Fruit fly (Drosophila melanogaster) whole organism, embryonic: ENCODE data around the gene Top3beta.

Experiments
- Atf6 ChIP-seq: fragments of 200-800 bp; sonication (Bioruptor generic); IDR thresholded peaks from 2 replicates; pipeline ENCODE4 v1.3.6; 2022; ENCODE audit warnings: missing biosample characterization, missing genetic modification characterization
- B-H1 ChIP-seq: fragments of 200-800 bp; sonication (Bioruptor generic); IDR thresholded peaks from 3 replicates; pipeline ENCODE4 v1.3.6; 2022; ENCODE audit warnings: missing biosample characterization, missing genetic modification characterization
- Bdp1 ChIP-seq: fragments of 200-800 bp; sonication (Bioruptor generic); optimal IDR thresholded peaks from 3 replicates; lab custom pipeline; 2016; ENCODE audit warnings: missing biosample characterization, missing genetic modification characterization
- CG10147 ChIP-seq: fragments of 200-800 bp; sonication (Bioruptor generic); optimal IDR thresholded peaks from 2 replicates; lab custom pipeline; 2019; ENCODE audit warnings: missing biosample characterization, mild to moderate bottlenecking, missing genetic modification characterization, moderate library complexity
- CG12219 ChIP-seq: fragments of 200-800 bp; sonication (Bioruptor generic); optimal IDR thresholded peaks from 3 replicates; lab custom pipeline; 2018; ENCODE audit warnings: missing biosample characterization, mild to moderate bottlenecking, missing genetic modification characterization
- CG13287 ChIP-seq: fragments of 200-800 bp; sonication (Bioruptor generic); IDR thresholded peaks from 2 replicates; pipeline ENCODE4 v1.3.6; 2022; ENCODE audit warnings: missing biosample characterization, missing genetic modification characterization; ENCODE audit not compliant: partially characterized antibody
- CG15601 ChIP-seq: fragments of 200-800 bp; sonication (Bioruptor generic); optimal IDR thresholded peaks from 3 replicates; lab custom pipeline; 2019; ENCODE audit warnings: missing biosample characterization, mild to moderate bottlenecking, missing genetic modification characterization, moderate library complexity
- CG17328 ChIP-seq: fragments of 200-800 bp; sonication (Bioruptor generic); IDR thresholded peaks from 2 replicates; pipeline ENCODE4 v1.3.6; 2022; ENCODE audit warnings: missing biosample characterization, missing genetic modification characterization
- CG18476 ChIP-seq: fragments of 200-800 bp; sonication (Bioruptor generic); optimal IDR thresholded peaks from 2 replicates; lab custom pipeline; 2016; ENCODE audit warnings: missing biosample characterization, mild to moderate bottlenecking, missing genetic modification characterization
- CG18619 ChIP-seq: fragments of 200-800 bp; sonication (Bioruptor generic); optimal IDR thresholded peaks from 3 replicates; lab custom pipeline; 2017; ENCODE audit warnings: missing biosample characterization, mild to moderate bottlenecking, missing genetic modification characterization
- CG2116 ChIP-seq: fragments of 200-800 bp; sonication (Bioruptor generic); optimal IDR thresholded peaks from 3 replicates; lab custom pipeline; 2018; ENCODE audit warnings: missing biosample characterization, mild to moderate bottlenecking, missing genetic modification characterization
- CG2120 ChIP-seq: fragments of 200-800 bp; sonication (Bioruptor generic); optimal IDR thresholded peaks from 3 replicates; lab custom pipeline; 2016; ENCODE audit warnings: missing biosample characterization, missing genetic modification characterization
- CG2129 ChIP-seq: fragments of 200-800 bp; sonication (Bioruptor generic); IDR thresholded peaks from 2 replicates; pipeline ENCODE4 v1.3.6; 2022; ENCODE audit warnings: missing biosample characterization, missing genetic modification characterization; ENCODE audit not compliant: partially characterized antibody
- CG2712 ChIP-seq: fragments of 200-800 bp; optimal IDR thresholded peaks from 3 replicates; lab custom pipeline; 2019; ENCODE audit warnings: missing biosample characterization, mild to moderate bottlenecking, missing genetic modification characterization, moderate library complexity
- CG2875 ChIP-seq: fragments of 200-800 bp; sonication (Bioruptor generic); optimal IDR thresholded peaks from 2 replicates; lab custom pipeline; 2017; ENCODE audit warnings: missing biosample characterization, mild to moderate bottlenecking, missing genetic modification characterization, missing genetic modification reagents
- CG3065 ChIP-seq: fragments of 200-800 bp; sonication (Bioruptor generic); optimal IDR thresholded peaks from 2 replicates; lab custom pipeline; 2016; ENCODE audit warnings: missing biosample characterization, missing genetic modification characterization
- CG32767 ChIP-seq: fragments of 200-800 bp; sonication (Bioruptor generic); IDR thresholded peaks from 2 replicates; pipeline ENCODE4 v1.3.6; 2022; ENCODE audit warnings: missing biosample characterization, missing genetic modification characterization
- CG33213 ChIP-seq: fragments of 200-800 bp; sonication (Bioruptor generic); optimal IDR thresholded peaks from 3 replicates; lab custom pipeline; 2016; ENCODE audit warnings: missing biosample characterization, missing genetic modification characterization
- CG4360 ChIP-seq: fragments of 200-800 bp; sonication (Bioruptor generic); IDR thresholded peaks from 2 replicates; pipeline ENCODE4 v1.3.6; 2022; ENCODE audit warnings: missing biosample characterization, missing genetic modification characterization
- CG4404 ChIP-seq: fragments of 200-800 bp; sonication (Bioruptor generic); IDR thresholded peaks from 2 replicates; pipeline ENCODE4 v1.3.6; 2022; ENCODE audit warnings: missing biosample characterization, missing genetic modification characterization
- CG4707 ChIP-seq: fragments of 200-800 bp; sonication (Bioruptor generic); optimal IDR thresholded peaks from 2 replicates; lab custom pipeline; 2018; ENCODE audit warnings: missing biosample characterization, mild to moderate bottlenecking, missing genetic modification characterization, moderate library complexity
- CG6689 ChIP-seq: fragments of 200-800 bp; sonication (Bioruptor generic); IDR thresholded peaks from 2 replicates; pipeline ENCODE4 v1.3.6; 2022; ENCODE audit warnings: missing biosample characterization, missing genetic modification characterization
- CG8359 ChIP-seq: fragments of 200-800 bp; sonication (Bioruptor generic); optimal IDR thresholded peaks from 2 replicates; lab custom pipeline; 2017; ENCODE audit warnings: missing biosample characterization, mild to moderate bottlenecking, missing genetic modification characterization, borderline replicate concordance
- Fer1 ChIP-seq: fragments of 200-800 bp; sonication (Bioruptor generic); optimal IDR thresholded peaks from 2 replicates; lab custom pipeline; 2017; ENCODE audit warnings: missing biosample characterization, mild to moderate bottlenecking, missing genetic modification characterization
- Hr39 ChIP-seq: fragments of >200 bp; optimal IDR thresholded peaks from 2 replicates; lab custom pipeline; 2017
- MBD-R2 ChIP-seq: fragments of 200-800 bp; sonication (Bioruptor generic); IDR thresholded peaks from 2 replicates; pipeline ENCODE4 v1.3.6; 2022; ENCODE audit warnings: missing biosample characterization, missing genetic modification characterization
- NC2β ChIP-seq: fragments of 200-800 bp; sonication (Bioruptor generic); optimal IDR thresholded peaks from 2 replicates; lab custom pipeline; 2016; ENCODE audit warnings: missing biosample characterization, missing genetic modification characterization
- Spps ChIP-seq: fragments of 200-800 bp; sonication (Bioruptor generic); optimal IDR thresholded peaks from 2 replicates; lab custom pipeline; 2018; ENCODE audit warnings: missing biosample characterization, mild to moderate bottlenecking, missing genetic modification characterization
- Taf1 ChIP-seq: fragments of 200-800 bp; sonication (Bioruptor generic); IDR thresholded peaks from 2 replicates; pipeline ENCODE4 v1.3.6; 2022; ENCODE audit warnings: missing biosample characterization, missing genetic modification characterization
- abd-A ChIP-seq: fragments of 200-800 bp; sonication (Bioruptor generic); optimal IDR thresholded peaks from 3 replicates; lab custom pipeline; 2019; ENCODE audit warnings: missing biosample characterization, mild to moderate bottlenecking, missing genetic modification characterization, moderate library complexity
- bigmax ChIP-seq: fragments of 200-800 bp; sonication (Bioruptor generic); optimal IDR thresholded peaks from 2 replicates; lab custom pipeline; 2018; ENCODE audit warnings: missing biosample characterization, mild to moderate bottlenecking, missing genetic modification characterization
- cg ChIP-seq: fragments of 200-800 bp; sonication (Bioruptor generic); optimal IDR thresholded peaks from 3 replicates; lab custom pipeline; 2019; ENCODE audit warnings: missing biosample characterization, mild to moderate bottlenecking, missing genetic modification characterization, moderate library complexity
- fd96Cb ChIP-seq: fragments of 200-800 bp; sonication (Bioruptor generic); optimal IDR thresholded peaks from 2 replicates; lab custom pipeline; 2018; ENCODE audit warnings: missing biosample characterization, mild to moderate bottlenecking, missing genetic modification characterization, moderate library complexity
- hkb ChIP-seq, 2 experiments: fragments of 200-800 bp in 1 of 2; fragments of >200 bp in 1 of 2; sonication (Bioruptor generic) in 1 of 2; IDR thresholded peaks in 1 of 2; optimal IDR thresholded peaks in 1 of 2; 2 replicates each; pipeline versions ENCODE4 v1.3.6 to Lab custom; 2017 to 2022; ENCODE audit warnings: missing biosample characterization in 1 of 2, missing genetic modification characterization in 1 of 2
- jing ChIP-seq: fragments of 200-800 bp; sonication (Bioruptor generic); optimal IDR thresholded peaks from 2 replicates; lab custom pipeline; 2018; ENCODE audit warnings: missing biosample characterization, mild to moderate bottlenecking, missing genetic modification characterization
- ken ChIP-seq: fragments of 200-800 bp; sonication (Bioruptor generic); IDR thresholded peaks from 3 replicates; pipeline ENCODE4 v1.3.6; 2022; ENCODE audit warnings: missing biosample characterization, missing genetic modification characterization
- lola ChIP-seq, 3 experiments: fragments of >200 bp in 2 of 3; fragments of 200-800 bp in 1 of 3; sonication (Bioruptor generic) in 1 of 3; optimal IDR thresholded peaks; 2 replicates each; lab custom pipeline; 2017 to 2019; ENCODE audit warnings: missing biosample characterization in 3 of 3, missing genetic modification characterization in 3 of 3, mild to moderate bottlenecking in 1 of 3, moderate library complexity in 1 of 3
- luna ChIP-seq: fragments of 200-800 bp; sonication (Bioruptor generic); optimal IDR thresholded peaks from 2 replicates; lab custom pipeline; 2016; ENCODE audit warnings: missing biosample characterization, missing genetic modification characterization
- nerfin-1 ChIP-seq: fragments of 200-800 bp; sonication (Bioruptor generic); optimal IDR thresholded peaks from 3 replicates; lab custom pipeline; 2019; ENCODE audit warnings: missing biosample characterization, mild to moderate bottlenecking, missing genetic modification characterization, moderate library complexity
- prd ChIP-seq, 3 experiments: fragments of >200 bp in 2 of 3; fragments of 200-800 bp in 1 of 3; sonication (Bioruptor generic) in 1 of 3; optimal IDR thresholded peaks in 2 of 3; IDR thresholded peaks in 1 of 3; 2 replicates in 2 of 3; 3 replicates in 1 of 3; pipeline versions ENCODE4 v1.3.6 to Lab custom; 2017 to 2022; ENCODE audit warnings: missing biosample characterization in 1 of 3, missing genetic modification characterization in 1 of 3
- psq ChIP-seq: fragments of 200-800 bp; sonication (Bioruptor generic); optimal IDR thresholded peaks from 2 replicates; lab custom pipeline; 2017; ENCODE audit warnings: missing biosample characterization, missing genetic modification characterization
- ranshi ChIP-seq: fragments of 200-800 bp; sonication (Bioruptor generic); IDR thresholded peaks from 2 replicates; pipeline ENCODE4 v1.3.6; 2022; ENCODE audit warnings: missing biosample characterization, missing genetic modification characterization
- schlank ChIP-seq: fragments of 200-800 bp; sonication (Bioruptor generic); optimal IDR thresholded peaks from 2 replicates; lab custom pipeline; 2018; ENCODE audit warnings: missing biosample characterization, mild to moderate bottlenecking, missing genetic modification characterization
- slbo ChIP-seq: fragments of 200-800 bp; sonication (Bioruptor generic); IDR thresholded peaks from 2 replicates; pipeline ENCODE4 v1.3.6; 2022; ENCODE audit warnings: missing biosample characterization, missing genetic modification characterization
- sob ChIP-seq: fragments of 200-800 bp; sonication (Bioruptor generic); IDR thresholded peaks from 2 replicates; pipeline ENCODE4 v1.3.6; 2022; ENCODE audit warnings: missing biosample characterization, missing genetic modification characterization
- vnd ChIP-seq: fragments of 200-800 bp; sonication (Bioruptor generic); IDR thresholded peaks from 3 replicates; pipeline ENCODE4 v1.3.6; 2022; ENCODE audit warnings: missing biosample characterization, missing genetic modification characterization; ENCODE audit not compliant: partially characterized antibody
- wdn ChIP-seq: fragments of 200-800 bp; sonication (Bioruptor generic); IDR thresholded peaks from 2 replicates; pipeline ENCODE4 v1.3.6; 2022; ENCODE audit warnings: missing biosample characterization, missing genetic modification characterization

Gene Top3beta

DNA sequence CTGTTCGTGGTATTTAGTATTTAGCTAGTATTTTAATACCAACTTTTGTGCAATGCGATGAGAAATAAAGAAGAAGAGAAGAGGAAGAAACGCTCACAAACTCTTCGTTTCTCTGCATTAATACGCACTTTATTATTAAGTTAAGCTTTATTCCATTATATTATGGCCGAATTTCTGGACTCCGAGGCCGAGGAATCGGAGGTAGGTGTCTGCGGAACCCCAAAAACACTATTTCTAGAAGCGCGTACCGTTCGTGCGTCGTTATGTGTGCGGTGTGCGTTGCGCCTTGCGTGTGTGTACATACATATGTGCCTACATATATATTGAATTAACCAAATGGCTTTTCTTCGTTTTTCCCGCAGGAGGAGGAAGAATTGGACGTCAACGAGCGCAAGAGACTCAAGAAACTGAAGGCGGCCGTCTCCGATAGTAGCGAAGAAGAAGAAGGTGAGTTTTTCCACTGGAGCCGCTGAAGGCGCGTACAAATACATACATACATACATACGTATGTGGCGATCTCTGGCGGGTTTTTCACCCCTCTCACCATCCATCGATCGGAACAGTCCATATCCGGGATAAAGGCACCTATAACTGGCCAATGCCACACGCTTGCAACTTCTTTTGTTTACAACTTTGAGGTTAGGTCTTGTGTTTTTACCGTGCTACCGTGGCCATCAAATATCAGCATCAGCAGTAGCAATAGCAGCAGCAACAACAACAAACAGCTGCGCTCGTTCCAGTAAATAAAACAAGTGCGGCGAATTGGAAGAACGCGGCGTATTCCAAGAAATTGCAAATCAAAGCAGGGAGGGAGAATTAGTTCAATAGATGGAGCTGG, 19.8 kb downstream of the Top3beta start, which contains the start of gene Spt6 (continued):
- TF ChIP-seq wdn (GFP tag; lab: Robert Waterston, UW) (no peak), CG17328 (GFP tag; lab: Robert Waterston, UW) (no peak), Atf6 (GFP tag; lab: Robert Waterston, UW) (no peak), MBD-R2 (no peak), nerfin-1 (peak; percentile 51), CG18476 (GFP tag; lab: Kevin White, UChicago) (no peak), Fer1 (no peak), bigmax (peak; percentile 95), NC2β (no peak), CG32767 (GFP tag; lab: Robert Waterston, UW) (peak; percentile 41), CG33213 (GFP tag; lab: Kevin White, UChicago) (no peak), CG2116 (GFP tag; lab: Kevin White, UChicago) (no peak), schlank (tag; lab: Kevin White, UChicago) (no peak), CG8359 (GFP tag; lab: Kevin White, UChicago) (no peak), CG18619 (no peak), ken (GFP tag; lab: Robert Waterston, UW) (no peak)

DNA sequence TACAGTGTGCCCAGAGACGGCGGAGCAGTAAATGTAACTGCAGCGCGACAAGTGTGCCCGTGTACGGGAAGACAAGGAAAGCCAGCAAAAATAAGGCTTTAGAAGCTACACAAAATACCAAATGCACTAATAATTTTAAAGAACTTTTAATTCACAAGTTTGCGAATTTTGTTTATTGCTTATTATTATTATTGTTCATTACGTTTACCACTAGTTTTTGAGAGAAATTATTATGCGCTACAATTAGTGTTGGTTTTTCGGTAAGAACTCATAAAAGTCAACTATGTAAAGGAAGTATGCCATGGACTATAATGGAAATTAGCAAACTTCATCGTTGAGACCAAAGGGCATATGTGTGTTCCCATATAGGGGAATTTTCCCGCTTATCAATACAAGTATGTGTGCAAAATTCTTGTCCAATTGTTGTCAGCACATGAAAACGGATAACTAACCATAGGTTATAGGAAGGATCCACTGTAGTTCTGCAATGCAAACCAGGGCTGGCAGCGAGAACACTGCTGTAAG, 20.5 kb downstream of the Top3beta start, which contains the start of gene schlank:
Gene schlank (minus strand): TSS at position 42 of the 525 bp plus-strand sequence.
- TF ChIP-seq CG4404 (GFP tag; lab: Robert Waterston, UW) (peak; percentile 44; the same call in 1 of the 2 replicates), slbo (peak; percentile 81), vnd (no peak), jing (peak; percentile 14), cg (GFP tag; lab: Kevin White, UChicago) (no peak), hkb (optimal IDR thresholded peaks at IDR 0.05; lab: Kevin White, UChicago) (no peak), hkb (GFP tag; IDR thresholded peaks at IDR 0.05; lab: Robert Waterston, UW) (no peak), abd-A (tag; lab: Kevin White, UChicago) (no peak), Bdp1 (GFP tag; lab: Kevin White, UChicago) (peak; percentile 17), CG4707 (no peak), luna (GFP tag; lab: Kevin White, UChicago) (no peak), CG2875 (GFP tag; lab: Kevin White, UChicago) (no peak), fd96Cb (peak; percentile 45), ranshi (peak; percentile 57; the same call in 1 of the 2 replicates), CG15601 (tag; lab: Kevin White, UChicago) (no peak), CG3065 (no peak), sob (GFP tag; lab: Robert Waterston, UW) (peak; percentile 27; the same call in 1 of the 2 replicates), CG10147 (no peak), Hr39 (lab: Kevin White, UChicago) (no peak), CG2129 (no peak), B-H1 (GFP tag; lab: Robert Waterston, UW) (peak; percentile 37), Taf1 (GFP tag; lab: Robert Waterston, UW) (no peak), prd (optimal IDR thresholded peaks at IDR 0.05; lab: Kevin White, UChicago) (no peak), prd (GFP tag; IDR thresholded peaks at IDR 0.05; lab: Robert Waterston, UW) (peak; percentile 81), lola (GFP tag; optimal IDR thresholded peaks at IDR 0.05; lab: Kevin White, UChicago) (peak in 1 of 3 experiments; percentile 37), CG2712 (peak; percentile 54), CG2120 (GFP tag; lab: Kevin White, UChicago) (peak; percentile 70), CG13287 (GFP tag; lab: Robert Waterston, UW) (no peak), CG4360 (GFP tag; lab: Robert Waterston, UW) (no peak), CG12219 (GFP tag; lab: Kevin White, UChicago) (peak; percentile 40), Spps (tag; lab: Kevin White, UChicago) (no peak), psq (no peak), CG6689 (GFP tag; lab: Robert Waterston, UW) (peak; percentile 67)
